Fruit fly (Drosophila melanogaster) whole organism, pupa: Measurements from ENCODE around the gene CG14711.

Source experiments
- CG10348 ChIP-seq: fragments of 200-800 bp; sonication (Bioruptor generic); IDR thresholded peaks from 2 replicates; pipeline ENCODE4 v1.3.6; 2022; ENCODE audit warnings: missing biosample characterization, missing genetic modification characterization
- CG12605 ChIP-seq: fragments of 200-800 bp; sonication (Bioruptor generic); IDR thresholded peaks from 2 replicates; pipeline ENCODE4 v1.3.6; 2022; ENCODE audit warnings: missing biosample characterization, missing genetic modification characterization
- CG13204 ChIP-seq: fragments of 200-800 bp; sonication (Bioruptor generic); optimal IDR thresholded peaks from 2 replicates; lab custom pipeline; 2018; ENCODE audit warnings: missing biosample characterization, mild to moderate bottlenecking, missing genetic modification characterization, moderate library complexity
- CG14655 ChIP-seq: fragments of 200-800 bp; sonication (Bioruptor generic); optimal IDR thresholded peaks from 3 replicates; lab custom pipeline; 2017; ENCODE audit warnings: mild to moderate bottlenecking, missing biosample characterization, missing genetic modification reagents, missing genetic modification characterization
- CG15710 ChIP-seq: fragments of 200-800 bp; sonication (Bioruptor generic); optimal IDR thresholded peaks from 2 replicates; lab custom pipeline; 2018; ENCODE audit warnings: missing biosample characterization, mild to moderate bottlenecking, missing genetic modification characterization, moderate library complexity
- CG17806 ChIP-seq: fragments of 200-800 bp; sonication (Bioruptor generic); optimal IDR thresholded peaks from 2 replicates; lab custom pipeline; 2018; ENCODE audit warnings: missing biosample characterization, mild to moderate bottlenecking, missing genetic modification characterization, moderate library complexity
- CG32121 ChIP-seq: fragments of 200-800 bp; sonication (Bioruptor generic); IDR thresholded peaks from 2 replicates; pipeline ENCODE4 v1.3.6; 2022; ENCODE audit warnings: missing biosample characterization, missing genetic modification characterization
- CG34367 ChIP-seq: fragments of 200-800 bp; sonication (Bioruptor generic); optimal IDR thresholded peaks from 2 replicates; lab custom pipeline; 2018; ENCODE audit warnings: missing biosample characterization, mild to moderate bottlenecking, missing genetic modification characterization
- CG4496 ChIP-seq: fragments of 200-800 bp; sonication (Bioruptor generic); IDR thresholded peaks from 3 replicates; pipeline ENCODE4 v1.3.6; 2022; ENCODE audit warnings: missing biosample characterization, missing genetic modification characterization
- CG8159 ChIP-seq: fragments of 200-800 bp; sonication (Bioruptor generic); optimal IDR thresholded peaks from 3 replicates; lab custom pipeline; 2018; ENCODE audit warnings: missing biosample characterization, mild to moderate bottlenecking, missing genetic modification characterization, moderate library complexity
- CG8301 ChIP-seq: fragments of 200-800 bp; sonication (Bioruptor generic); optimal IDR thresholded peaks from 2 replicates; lab custom pipeline; 2018; ENCODE audit warnings: missing biosample characterization, mild to moderate bottlenecking, missing genetic modification characterization
- CG9948 ChIP-seq: fragments of 200-800 bp; sonication (Bioruptor generic); optimal IDR thresholded peaks from 2 replicates; lab custom pipeline; 2018; ENCODE audit warnings: missing biosample characterization, mild to moderate bottlenecking, missing genetic modification characterization, moderate library complexity
- D1 ChIP-seq: fragments of 200-800 bp; sonication (Bioruptor generic); optimal IDR thresholded peaks from 2 replicates; lab custom pipeline; 2018; ENCODE audit warnings: missing biosample characterization, mild to moderate bottlenecking, missing genetic modification characterization, moderate library complexity
- EcR ChIP-seq: fragments of 200-800 bp; sonication (Bioruptor generic); optimal IDR thresholded peaks from 3 replicates; lab custom pipeline; 2019; ENCODE audit warnings: missing biosample characterization, missing genetic modification characterization, mild to moderate bottlenecking, moderate library complexity, missing genetic modification reagents
- Ets98B ChIP-seq: fragments of 200-800 bp; sonication (Bioruptor generic); IDR thresholded peaks from 2 replicates; pipeline ENCODE4 v1.3.6; 2022; ENCODE audit warnings: missing biosample characterization, missing genetic modification characterization
- Pif1A ChIP-seq: fragments of 200-800 bp; sonication (Bioruptor generic); optimal IDR thresholded peaks from 3 replicates; lab custom pipeline; 2016; ENCODE audit warnings: missing biosample characterization, missing genetic modification characterization
- Pif1B ChIP-seq: fragments of 200-800 bp; sonication (Bioruptor generic); optimal IDR thresholded peaks from 3 replicates; lab custom pipeline; 2016; ENCODE audit warnings: missing biosample characterization, missing genetic modification characterization
- Snoo ChIP-seq: fragments of 200-800 bp; sonication (Bioruptor generic); optimal IDR thresholded peaks from 3 replicates; lab custom pipeline; 2017; ENCODE audit warnings: missing biosample characterization, mild to moderate bottlenecking, missing genetic modification characterization, inconsistent platforms
- fd96Ca ChIP-seq: fragments of 200-800 bp; sonication (Bioruptor generic); IDR thresholded peaks from 3 replicates; pipeline ENCODE4 v1.3.6; 2022; ENCODE audit warnings: missing biosample characterization, missing genetic modification characterization
- gl ChIP-seq: fragments of 200-800 bp; sonication (Bioruptor generic); optimal IDR thresholded peaks from 2 replicates; lab custom pipeline; 2018; ENCODE audit warnings: missing biosample characterization, mild to moderate bottlenecking, missing genetic modification characterization
- rn ChIP-seq: fragments of 200-800 bp; sonication (Bioruptor generic); IDR thresholded peaks from 2 replicates; pipeline ENCODE4 v1.3.6; 2022; ENCODE audit warnings: missing biosample characterization, missing genetic modification characterization

CG14711 gene

dm6 chr3R:11657786-11658193, 34.7 kb downstream of the CG14711 start:
- peak; percentile 81 for TF ChIP-seq EcR (GFP tag; lab: Kevin White, UChicago)
- peak; percentile 87 for TF ChIP-seq CG8159 (tag; lab: Kevin White, UChicago)
- TF ChIP-seq CG4496 (GFP tag; lab: Robert Waterston, UW): peak; percentile 90
- peak; percentile 41; the same call in 1 of the 2 replicates for TF ChIP-seq rn
- peak; percentile 62; the same call in 1 of the 3 replicates for TF ChIP-seq fd96Ca (GFP tag; lab: Robert Waterston, UW)
- TF ChIP-seq CG10348: no peak
- peak; percentile 81 for TF ChIP-seq CG34367 (tag; lab: Kevin White, UChicago)
- peak; percentile 78 for TF ChIP-seq Snoo (tag; lab: Kevin White, UChicago)
- peak; percentile 80 for TF ChIP-seq CG14655 (GFP tag; lab: Kevin White, UChicago)
- TF ChIP-seq CG17806 (tag; lab: Kevin White, UChicago): peak; percentile 87
- peak; percentile 76 for TF ChIP-seq CG32121 (GFP tag; lab: Robert Waterston, UW)
- peak; percentile 83 for TF ChIP-seq Pif1A (GFP tag; lab: Kevin White, UChicago)
- peak; percentile 86 for TF ChIP-seq Pif1B (GFP tag; lab: Kevin White, UChicago)
- TF ChIP-seq Ets98B (GFP tag; lab: Robert Waterston, UW): peak; percentile 74
- peak; percentile 76 for TF ChIP-seq gl (tag; lab: Kevin White, UChicago)
- TF ChIP-seq D1 (tag; lab: Kevin White, UChicago): peak; percentile 25
- peak; percentile 56; the same call in 1 of the 2 replicates for TF ChIP-seq CG12605 (GFP tag; lab: Robert Waterston, UW)
- peak; percentile 85 for TF ChIP-seq CG15710 (tag; lab: Kevin White, UChicago)
- peak; percentile 74 for TF ChIP-seq CG13204 (GFP tag; lab: Kevin White, UChicago)
- TF ChIP-seq CG9948: peak; percentile 83
- peak; percentile 78 for TF ChIP-seq CG8301 (tag; lab: Kevin White, UChicago)

dm6 chr3R:11661187-11661586, 38.0 kb downstream of the CG14711 start:
- peak; percentile 14; the same call in 1 of the 3 replicates for TF ChIP-seq fd96Ca (GFP tag; lab: Robert Waterston, UW)
- TF ChIP-seq CG14655 (GFP tag; lab: Kevin White, UChicago): peak; percentile 36
- TF ChIP-seq CG4496 (GFP tag; lab: Robert Waterston, UW): no peak; the same call in 2 of the 3 replicates
- TF ChIP-seq CG8301 (tag; lab: Kevin White, UChicago): peak; percentile 32

dm6 chr3R:11661712-11662111, 38.6 kb downstream of the CG14711 start:
- TF ChIP-seq CG8301 (tag; lab: Kevin White, UChicago) (peak; percentile 54), fd96Ca (GFP tag; lab: Robert Waterston, UW) (peak; percentile 76; the same call in 2 of the 3 replicates), CG17806 (tag; lab: Kevin White, UChicago) (peak; percentile 65), Pif1B (GFP tag; lab: Kevin White, UChicago) (peak; percentile 44), CG34367 (tag; lab: Kevin White, UChicago) (peak; percentile 47), D1 (tag; lab: Kevin White, UChicago) (no peak), Ets98B (GFP tag; lab: Robert Waterston, UW) (peak; percentile 75), CG32121 (GFP tag; lab: Robert Waterston, UW) (peak; percentile 79), Snoo (tag; lab: Kevin White, UChicago) (no peak), CG15710 (tag; lab: Kevin White, UChicago) (peak; percentile 64), CG8159 (tag; lab: Kevin White, UChicago) (peak; percentile 57), Pif1A (GFP tag; lab: Kevin White, UChicago) (peak; percentile 64), CG4496 (GFP tag; lab: Robert Waterston, UW) (peak; percentile 74), CG12605 (GFP tag; lab: Robert Waterston, UW) (peak; percentile 38; the same call in 1 of the 2 replicates), CG13204 (GFP tag; lab: Kevin White, UChicago) (peak; percentile 18), CG14655 (GFP tag; lab: Kevin White, UChicago) (peak; percentile 62), EcR (GFP tag; lab: Kevin White, UChicago) (no peak), CG9948 (peak; percentile 67), gl (tag; lab: Kevin White, UChicago) (peak; percentile 40), rn (no peak; the same call in 1 of the 2 replicates), CG10348 (no peak)

dm6 chr3R:11662617-11663016, 39.5 kb downstream of the CG14711 start:
- TF ChIP-seq CG8159 (tag; lab: Kevin White, UChicago): no peak
- peak; percentile 30; the same call in 1 of the 2 replicates for TF ChIP-seq Ets98B (GFP tag; lab: Robert Waterston, UW)
- TF ChIP-seq CG32121 (GFP tag; lab: Robert Waterston, UW): peak; percentile 62
- TF ChIP-seq EcR (GFP tag; lab: Kevin White, UChicago): no peak

dm6 chr3R:11663441-11663840, 40.3 kb downstream of the CG14711 start:
- TF ChIP-seq CG15710 (tag; lab: Kevin White, UChicago): peak; percentile 27
- TF ChIP-seq EcR (GFP tag; lab: Kevin White, UChicago): peak; percentile 63
- peak; percentile 30 for TF ChIP-seq CG9948
- peak; percentile 3 for TF ChIP-seq CG17806 (tag; lab: Kevin White, UChicago)
- no peak for TF ChIP-seq CG12605 (GFP tag; lab: Robert Waterston, UW)
- TF ChIP-seq CG8159 (tag; lab: Kevin White, UChicago): peak; percentile 44

- 0 out of 2 replicates have a peak, but pooled peaks have one; percentile 2 for TF ChIP-seq CG32121 (GFP tag; lab: Robert Waterston, UW)
- TF ChIP-seq D1 (tag; lab: Kevin White, UChicago): peak; percentile 38
- TF ChIP-seq CG4496 (GFP tag; lab: Robert Waterston, UW): no peak
These were observed 42.4 kb downstream of the CG14711 start for dm6 chr3R:11665508-11665907.
